Worm (Caenorhabditis elegans) whole organism, young adult: ENCODE data around the gene ZC190.6.
A peak's percentile ranks its signal among the peaks of the same experiment; 100 is the strongest.

Source experiments
- C17E4.6 ChIP-seq: fragments of 200-800 bp; sonication (Bioruptor generic); IDR thresholded peaks from 2 replicates; pipeline ENCODE4 v1.3.6; 2022; ENCODE audit warnings: missing genetic modification reagents, missing genetic modification characterization, missing compliant biosample characterization
- D2030.7 ChIP-seq: fragments of 200-800 bp; sonication (Bioruptor generic); IDR thresholded peaks from 2 replicates; pipeline ENCODE4 v1.3.6; 2022; ENCODE audit warnings: missing genetic modification reagents, missing genetic modification characterization, missing compliant biosample characterization
- F22D6.2 ChIP-seq: sonication (generic microtip); optimal IDR thresholded peaks from 2 replicates; lab custom pipeline; 2016; ENCODE audit warnings: mild to moderate bottlenecking, missing genetic modification characterization, missing compliant biosample characterization
- Y53G8AR.9 ChIP-seq: fragments of 200-800 bp; sonication (Bioruptor generic); conservative IDR thresholded peaks from 2 replicates; pipeline ENCODE4 v1.3.6; 2022; ENCODE audit warnings: missing genetic modification reagents, missing genetic modification characterization, missing compliant biosample characterization
- Y56A3A.18 ChIP-seq: fragments of 200-800 bp; sonication (Bioruptor generic); IDR thresholded peaks from 2 replicates; pipeline ENCODE4 v1.3.6; 2022; ENCODE audit warnings: missing genetic modification reagents, missing genetic modification characterization, missing compliant biosample characterization
- attf-5 ChIP-seq: fragments of 200-800 bp; sonication (Bioruptor generic); optimal IDR thresholded peaks from 2 replicates; lab custom pipeline; 2018; ENCODE audit warnings: mild to moderate bottlenecking, missing genetic modification characterization, missing compliant biosample characterization
- bed-2 ChIP-seq: fragments of 200-800 bp; sonication (Bioruptor generic); IDR thresholded peaks from 2 replicates; pipeline ENCODE4 v1.3.6; 2022; ENCODE audit warnings: missing genetic modification reagents, missing genetic modification characterization, missing compliant biosample characterization
- ccch-3 ChIP-seq: fragments of 200-800 bp; sonication (Bioruptor generic); optimal IDR thresholded peaks from 2 replicates; lab custom pipeline; 2018; ENCODE audit warnings: mild to moderate bottlenecking, missing genetic modification characterization, missing compliant biosample characterization
- cebp-2 ChIP-seq: fragments of 200-800 bp; sonication (Bioruptor generic); IDR thresholded peaks from 2 replicates; pipeline ENCODE4 v1.3.6; 2022; ENCODE audit warnings: missing genetic modification characterization, missing compliant biosample characterization
- ceh-91 ChIP-seq: fragments of 200-800 bp; sonication (Bioruptor generic); IDR thresholded peaks from 2 replicates; pipeline ENCODE4 v1.3.6; 2022; ENCODE audit warnings: missing genetic modification reagents, missing genetic modification characterization, missing compliant biosample characterization
- dox-1 ChIP-seq: fragments of 200-800 bp; sonication (Bioruptor generic); IDR thresholded peaks from 2 replicates; pipeline ENCODE4 v1.3.6; 2022; ENCODE audit warnings: missing genetic modification reagents, missing genetic modification characterization, missing compliant biosample characterization
- dpff-1 ChIP-seq: sonication (generic microtip); optimal IDR thresholded peaks from 2 replicates; lab custom pipeline; 2017; ENCODE audit warnings: mild to moderate bottlenecking, missing genetic modification characterization, missing compliant biosample characterization
- efl-1 ChIP-seq: fragments of 150-350 bp; optimal IDR thresholded peaks from 2 replicates; lab custom pipeline; 2014; ENCODE audit warnings: missing biosample characterization, missing genetic modification reagents, missing genetic modification characterization
- egrh-3 ChIP-seq: fragments of 200-800 bp; sonication (Bioruptor generic); IDR thresholded peaks from 2 replicates; pipeline ENCODE4 v1.3.6; 2022; ENCODE audit warnings: missing genetic modification reagents, missing genetic modification characterization, missing compliant biosample characterization
- ets-4 ChIP-seq: fragments of 200-800 bp; sonication (Bioruptor generic); optimal IDR thresholded peaks from 2 replicates; lab custom pipeline; 2018; ENCODE audit warnings: mild to moderate bottlenecking, missing genetic modification characterization, missing compliant biosample characterization
- him-1 ChIP-seq: sonication (generic microtip); optimal IDR thresholded peaks from 2 replicates; lab custom pipeline; 2016; ENCODE audit warnings: missing genotype, missing genetic modification reagents, missing genetic modification characterization, missing compliant biosample characterization
- hlh-12 ChIP-seq: sonication (generic microtip); optimal IDR thresholded peaks from 2 replicates; lab custom pipeline; 2016; ENCODE audit warnings: missing genetic modification characterization, missing compliant biosample characterization
- hmg-1.2 ChIP-seq: fragments of 200-800 bp; sonication (Bioruptor generic); IDR thresholded peaks from 2 replicates; pipeline ENCODE4 v1.3.6; 2022; ENCODE audit warnings: missing genetic modification reagents, missing genetic modification characterization, missing compliant biosample characterization
- hmg-20 ChIP-seq: fragments of 200-800 bp; sonication (Bioruptor generic); IDR thresholded peaks from 2 replicates; pipeline ENCODE4 v1.3.6; 2022; ENCODE audit warnings: missing genetic modification reagents, missing genetic modification characterization, missing compliant biosample characterization
- hsf-1 ChIP-seq: fragments of 200-800 bp; sonication (Bioruptor generic); IDR thresholded peaks from 2 replicates; pipeline ENCODE4 v1.3.6; 2022; ENCODE audit warnings: missing genetic modification reagents, missing genetic modification characterization, missing compliant biosample characterization
- let-526 ChIP-seq: fragments of 200-800 bp; sonication (Bioruptor generic); IDR thresholded peaks from 2 replicates; pipeline ENCODE4 v1.3.6; 2022; ENCODE audit warnings: missing genetic modification reagents, missing genetic modification characterization, missing compliant biosample characterization
- lin-26 ChIP-seq: fragments of 200-800 bp; sonication (Bioruptor generic); IDR thresholded peaks from 2 replicates; pipeline ENCODE4 v1.3.6; 2022; ENCODE audit warnings: missing genetic modification reagents, missing genetic modification characterization, missing compliant biosample characterization
- lin-40 ChIP-seq: sonication (generic microtip); optimal IDR thresholded peaks from 2 replicates; lab custom pipeline; 2016; ENCODE audit warnings: missing genetic modification characterization, mild to moderate bottlenecking, missing compliant biosample characterization, missing genotype, missing genetic modification reagents
- madf-3 ChIP-seq: fragments of 200-800 bp; sonication (Bioruptor generic); IDR thresholded peaks from 2 replicates; pipeline ENCODE4 v1.3.6; 2022; ENCODE audit warnings: missing genetic modification reagents, missing genetic modification characterization, missing compliant biosample characterization
- nfya-2 ChIP-seq: fragments of 200-800 bp; sonication (Bioruptor generic); IDR thresholded peaks from 2 replicates; pipeline ENCODE4 v1.3.6; 2022; ENCODE audit warnings: missing genetic modification reagents, missing genetic modification characterization, missing compliant biosample characterization
- nhr-80 ChIP-seq: sonication (generic microtip); optimal IDR thresholded peaks from 2 replicates; lab custom pipeline; 2016; ENCODE audit warnings: missing genetic modification characterization, missing compliant biosample characterization
- nhr-90 ChIP-seq: sonication (generic microtip); optimal IDR thresholded peaks from 2 replicates; lab custom pipeline; 2016; ENCODE audit warnings: missing genotype, mild to moderate bottlenecking, missing genetic modification characterization, missing compliant biosample characterization
- somi-1 ChIP-seq: fragments of 200-800 bp; sonication (Bioruptor generic); optimal IDR thresholded peaks from 2 replicates; lab custom pipeline; 2018; ENCODE audit warnings: mild to moderate bottlenecking, missing genetic modification characterization, missing compliant biosample characterization
- tbx-9 ChIP-seq: sonication (generic microtip); optimal IDR thresholded peaks from 2 replicates; lab custom pipeline; 2016; ENCODE audit warnings: borderline replicate concordance, missing genetic modification characterization, inconsistent platforms, missing compliant biosample characterization
- unc-130 ChIP-seq: sonication (generic microtip); optimal IDR thresholded peaks from 2 replicates; lab custom pipeline; 2016; ENCODE audit warnings: missing genetic modification reagents, missing genetic modification characterization, missing compliant biosample characterization
- unc-62 ChIP-seq: fragments of 150-350 bp; optimal IDR thresholded peaks from 2 replicates; lab custom pipeline; 2014; ENCODE audit warnings: missing biosample characterization, missing genetic modification reagents, missing genetic modification characterization
- zim-3 ChIP-seq: sonication (generic microtip); optimal IDR thresholded peaks from 2 replicates; lab custom pipeline; 2017; ENCODE audit warnings: mild to moderate bottlenecking, missing genetic modification characterization, moderate library complexity, missing compliant biosample characterization
- ztf-22 ChIP-seq: fragments of 200-800 bp; sonication (Bioruptor generic); optimal IDR thresholded peaks from 2 replicates; lab custom pipeline; 2018; ENCODE audit warnings: mild to moderate bottlenecking, missing genetic modification characterization, moderate library complexity, missing compliant biosample characterization
- ztf-25 ChIP-seq: fragments of 200-800 bp; sonication (Bioruptor generic); IDR thresholded peaks from 2 replicates; pipeline ENCODE4 v1.3.6; 2022; ENCODE audit warnings: missing genetic modification reagents, missing genetic modification characterization, missing compliant biosample characterization
- ztf-6 ChIP-seq: fragments of 200-800 bp; sonication (Bioruptor generic); IDR thresholded peaks from 2 replicates; pipeline ENCODE4 v1.3.6; 2022; ENCODE audit warnings: missing genetic modification reagents, missing genetic modification characterization, missing compliant biosample characterization

The ZC190.6 gene

ce11 chrV:8651007-8651711 is 25.9 kb downstream of the ZC190.6 start (continued):
- peak; percentile 52 for TF ChIP-seq F22D6.2 (tag; lab: Kevin White, UChicago)
- no peak for TF ChIP-seq hsf-1
- peak; percentile 97 for TF ChIP-seq ets-4 (GFP tag; lab: Kevin White, UChicago)
- peak; percentile 83 for TF ChIP-seq unc-62
- TF ChIP-seq ztf-22 (GFP tag; lab: Kevin White, UChicago) = peak; percentile 97
- peak; percentile 76 for TF ChIP-seq nhr-90 (tag; lab: Kevin White, UChicago)
- TF ChIP-seq Y56A3A.18 (GFP tag; lab: Robert Waterston, UW) = no peak
- TF ChIP-seq attf-5 = peak; percentile 30
- TF ChIP-seq D2030.7 = no peak

DNA sequence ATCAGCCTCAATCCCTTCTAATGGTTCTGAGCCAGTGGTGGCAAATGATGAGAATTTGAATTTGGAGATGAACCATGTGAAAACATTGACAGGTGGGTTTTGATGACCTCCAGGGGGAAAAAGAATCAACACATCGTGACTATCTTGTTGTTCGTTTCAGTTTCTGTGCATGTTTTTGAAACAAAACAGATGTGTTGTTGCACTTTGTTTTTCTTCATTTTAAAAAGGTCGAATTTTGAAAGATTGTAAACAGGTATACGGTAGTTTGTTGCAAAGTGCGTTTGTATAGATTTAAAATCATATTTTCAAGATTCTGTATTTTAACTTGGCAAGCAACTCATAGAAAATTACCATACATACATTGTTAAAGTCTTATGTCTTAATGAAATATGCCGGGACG is 26.7 kb downstream of the ZC190.6 start:
- TF ChIP-seq dpff-1 (tag; lab: Kevin White, UChicago) (no peak), madf-3 (no peak), nfya-2 (GFP tag; lab: Robert Waterston, UW) (no peak), hlh-12 (no peak), efl-1 (GFP tag; lab: Kevin White, UChicago) (no peak), Y53G8AR.9 (GFP tag; lab: Robert Waterston, UW) (no peak), him-1 (tag; lab: Kevin White, UChicago) (no peak), ztf-25 (GFP tag; lab: Robert Waterston, UW) (no peak), lin-40 (tag; lab: Kevin White, UChicago) (no peak), attf-5 (no peak), egrh-3 (GFP tag; lab: Robert Waterston, UW) (no peak), hmg-20 (GFP tag; lab: Robert Waterston, UW) (no peak), ceh-91 (GFP tag; lab: Robert Waterston, UW) (no peak), let-526 (GFP tag; lab: Robert Waterston, UW) (no peak), ccch-3 (no peak), tbx-9 (tag; lab: Kevin White, UChicago) (no peak), hmg-1.2 (GFP tag; lab: Robert Waterston, UW) (no peak), cebp-2 (GFP tag; lab: Robert Waterston, UW) (no peak)

- peak; percentile 17; the same call in 1 of the 2 replicates for TF ChIP-seq dox-1
- TF ChIP-seq lin-26 (GFP tag; lab: Robert Waterston, UW) = no peak
- TF ChIP-seq nhr-80 (tag; lab: Kevin White, UChicago) = peak; percentile 93
- no peak for TF ChIP-seq hmg-20 (GFP tag; lab: Robert Waterston, UW)
- TF ChIP-seq ztf-6 (GFP tag; lab: Robert Waterston, UW) = no peak
- no peak for TF ChIP-seq zim-3 (tag; lab: Kevin White, UChicago)
- TF ChIP-seq efl-1 (GFP tag; lab: Kevin White, UChicago) = no peak
- TF ChIP-seq C17E4.6 (GFP tag; lab: Robert Waterston, UW) = no peak
- TF ChIP-seq attf-5 = no peak
- no peak for TF ChIP-seq bed-2 (GFP tag; lab: Robert Waterston, UW)
- TF ChIP-seq nhr-90 (tag; lab: Kevin White, UChicago) = no peak
- no peak for TF ChIP-seq somi-1
- TF ChIP-seq unc-130 (GFP tag; lab: Kevin White, UChicago) = no peak
These were observed 28.8 kb downstream of the ZC190.6 start for ce11 chrV:8648251-8648650.

DNA sequence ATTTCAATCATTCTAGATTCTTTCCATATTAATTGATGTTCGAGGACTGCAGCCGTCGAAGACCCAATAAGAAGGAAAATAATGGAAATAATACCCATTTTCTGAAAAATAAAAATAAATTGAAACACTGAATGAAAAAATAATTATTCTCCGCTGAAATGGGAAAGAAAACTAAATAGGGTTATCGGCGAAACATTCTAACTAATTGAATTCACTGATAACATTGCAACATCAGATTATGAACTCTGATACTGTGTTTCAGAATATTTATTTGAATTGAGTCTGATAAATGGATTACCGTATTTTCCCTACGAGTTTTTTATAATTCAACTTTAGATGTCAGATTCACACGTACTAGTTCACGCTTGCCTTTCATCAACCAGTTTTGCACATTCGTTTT is 34.0 kb downstream of the ZC190.6 start, which contains the start of gene asp-13:
Gene asp-13 (minus strand): TSS at position 101 of the 400 bp plus-strand sequence.
- TF ChIP-seq egrh-3 (GFP tag; lab: Robert Waterston, UW) = no peak
- peak; percentile 12 for TF ChIP-seq nhr-80 (tag; lab: Kevin White, UChicago)
